Fruit fly (Drosophila melanogaster): Measurements from ENCODE around the gene CG12708.

Gene CG12708

dm6 chrX:15712409-15712808, 37.1 kb downstream of the CG12708 start, which contains the start of gene HUWE1 (continued):
- TF ChIP-seq unc-4 (GFP tag; IDR thresholded peaks at IDR 0.05; ENCODE audit: partially characterized antibody) (peak; percentile 86), CG11504 (tag; optimal IDR thresholded peaks at IDR 0.05) (no peak), CG6765 (GFP tag; optimal IDR thresholded peaks at IDR 0.05) (no peak), Dp (GFP tag; optimal IDR thresholded peaks at IDR 0.05) (peak; percentile 68), CG7786 (GFP tag; optimal IDR thresholded peaks at IDR 0.05) (peak; percentile 14), CG11093 (GFP tag; IDR thresholded peaks at IDR 0.05) (no peak), eve (GFP tag; optimal IDR thresholded peaks at IDR 0.05) (no peak), B-H2 (GFP tag; optimal IDR thresholded peaks at IDR 0.05) (no peak), CG9215 (GFP tag; IDR thresholded peaks at IDR 0.05) (no peak), PHDP (tag; optimal IDR thresholded peaks at IDR 0.05) (no peak), Dfd (GFP tag; optimal IDR thresholded peaks at IDR 0.05) (no peak), lola (GFP tag; optimal IDR thresholded peaks at IDR 0.05) (no peak), TFAM (GFP tag; optimal IDR thresholded peaks at IDR 0.05) (no peak), CG31365 (tag; optimal IDR thresholded peaks at IDR 0.05) (no peak), tup (GFP tag; optimal IDR thresholded peaks at IDR 0.05) (no peak), danr (GFP tag; IDR thresholded peaks at IDR 0.05) (no peak), CG9817 (tag; optimal IDR thresholded peaks at IDR 0.05) (no peak), CG17385 (GFP tag; optimal IDR thresholded peaks at IDR 0.05) (no peak), btn (GFP tag; optimal IDR thresholded peaks at IDR 0.05) (no peak), salm (tag; optimal IDR thresholded peaks at IDR 0.05) (peak; percentile 2), CG2199 (GFP tag; IDR thresholded peaks at IDR 0.05) (no peak), ken (GFP tag; IDR thresholded peaks at IDR 0.05) (no peak), repo (GFP tag; optimal IDR thresholded peaks at IDR 0.05) (no peak), CG17802 (tag; optimal IDR thresholded peaks at IDR 0.05) (no peak), Ets97D (GFP tag; optimal IDR thresholded peaks at IDR 0.05) (peak; percentile 63), zf30C (GFP tag; optimal IDR thresholded peaks at IDR 0.05) (no peak), Sox102F (GFP tag; optimal IDR thresholded peaks at IDR 0.05) (no peak), Rx (GFP tag; IDR thresholded peaks at IDR 0.05) (no peak), CG30431 (GFP tag; optimal IDR thresholded peaks at IDR 0.05) (no peak), Hsf (GFP tag; optimal IDR thresholded peaks at IDR 0.05) (no peak), CG8478 (optimal IDR thresholded peaks at IDR 0.05) (no peak), CG12219 (GFP tag; optimal IDR thresholded peaks at IDR 0.05) (no peak), CG17568 (GFP tag; optimal IDR thresholded peaks at IDR 0.05) (no peak), Hmr (GFP tag; optimal IDR thresholded peaks at IDR 0.05) (no peak), zen (tag; optimal IDR thresholded peaks at IDR 0.05) (peak; percentile 31), fd96Cb (tag; optimal IDR thresholded peaks at IDR 0.05) (no peak), Lhr (GFP tag; optimal IDR thresholded peaks at IDR 0.05) (no peak), CG15601 (tag; optimal IDR thresholded peaks at IDR 0.05) (peak; percentile 69), bcd (GFP tag; optimal IDR thresholded peaks at IDR 0.05) (no peak), Ssrp (tag; optimal IDR thresholded peaks at IDR 0.05) (no peak), nerfin-2 (GFP tag; IDR thresholded peaks at IDR 0.05; ENCODE audit: partially characterized antibody) (peak; percentile 57), pita (GFP tag; optimal IDR thresholded peaks at IDR 0.05) (no peak), sim (GFP tag; IDR thresholded peaks at IDR 0.05) (no peak), CG14710 (tag; optimal IDR thresholded peaks at IDR 0.05) (peak; percentile 93), CG14860 (GFP tag; IDR thresholded peaks at IDR 0.05; ENCODE audit: partially characterized antibody) (peak; percentile 60), Usf (GFP tag; optimal IDR thresholded peaks at IDR 0.05) (no peak), CG4617 (GFP tag; optimal IDR thresholded peaks at IDR 0.05; ENCODE audit: borderline replicate concordance) (peak; percentile 62), vvl (GFP tag; IDR thresholded peaks at IDR 0.05) (0 out of 2 replicates have a peak, but pooled peaks have one; percentile 5), CG10565 (GFP tag; optimal IDR thresholded peaks at IDR 0.05) (no peak), shn (GFP tag; optimal IDR thresholded peaks at IDR 0.05) (no peak), Opbp (GFP tag; IDR thresholded peaks at IDR 0.05; ENCODE audit: partially characterized antibody) (peak; percentile 81)
